Worm (Caenorhabditis elegans) whole organism, L2 larva: ENCODE data around the gene C44E12.1.

ENCODE experiments used
- C34F6.9 ChIP-seq: fragments of 150-350 bp; optimal IDR thresholded peaks from 2 replicates; lab custom pipeline; 2014; ENCODE audit warnings: missing biosample characterization, missing genetic modification characterization
- F13H6.1 ChIP-seq: sonication (generic microtip); optimal IDR thresholded peaks from 2 replicates; lab custom pipeline; 2016; ENCODE audit warnings: missing genetic modification characterization, missing compliant biosample characterization
- Y55F3AM.14 ChIP-seq: fragments of 200-800 bp; sonication (Bioruptor generic); optimal IDR thresholded peaks from 2 replicates; lab custom pipeline; 2018; ENCODE audit warnings: mild to moderate bottlenecking, missing genetic modification characterization, missing compliant biosample characterization
- alr-1 ChIP-seq: fragments of 150-350 bp; optimal IDR thresholded peaks from 2 replicates; lab custom pipeline; 2014; ENCODE audit warnings: missing biosample characterization, missing genetic modification characterization
- aly-2 ChIP-seq: fragments of 150-350 bp; optimal IDR thresholded peaks from 2 replicates; lab custom pipeline; 2014; ENCODE audit warnings: missing biosample characterization, missing genetic modification characterization
- ama-1 ChIP-seq: fragments of 150-350 bp; optimal IDR thresholded peaks from 2 replicates; lab custom pipeline; 2018; ENCODE audit warnings: inconsistent platforms
- blmp-1 ChIP-seq: sonication (generic microtip); optimal IDR thresholded peaks from 2 replicates; lab custom pipeline; 2017; ENCODE audit warnings: missing genetic modification characterization, mild to moderate bottlenecking, missing compliant biosample characterization, antibody characterized with exemption, moderate library complexity; ENCODE audit not compliant: insufficient read depth
- ceh-82 ChIP-seq: fragments of 150-350 bp; optimal IDR thresholded peaks from 2 replicates; lab custom pipeline; 2014; ENCODE audit warnings: missing biosample characterization, missing genetic modification characterization
- crh-2 ChIP-seq: sonication (generic microtip); optimal IDR thresholded peaks from 2 replicates; lab custom pipeline; 2017; ENCODE audit warnings: missing biosample characterization, missing genetic modification characterization
- dmd-4 ChIP-seq: sonication (generic microtip); optimal IDR thresholded peaks from 2 replicates; lab custom pipeline; 2017; ENCODE audit warnings: missing biosample characterization, missing genetic modification characterization
- egl-27 ChIP-seq: sonication (generic microtip); optimal IDR thresholded peaks from 3 replicates; lab custom pipeline; 2017; ENCODE audit warnings: missing biosample characterization, missing genetic modification reagents, missing genetic modification characterization
- elt-1 ChIP-seq: fragments of 150-350 bp; optimal IDR thresholded peaks from 2 replicates; lab custom pipeline; 2014; ENCODE audit warnings: missing biosample characterization, missing genetic modification characterization
- elt-3 ChIP-seq: sonication (generic microtip); optimal IDR thresholded peaks from 2 replicates; lab custom pipeline; 2017; ENCODE audit warnings: missing biosample characterization, missing genetic modification characterization
- gmeb-1 ChIP-seq: fragments of 150-350 bp; optimal IDR thresholded peaks from 2 replicates; lab custom pipeline; 2014; ENCODE audit warnings: missing biosample characterization, missing genetic modification characterization
- lin-11 ChIP-seq: fragments of 150-350 bp; sonication (generic microtip); optimal IDR thresholded peaks from 2 replicates; lab custom pipeline; 2014; ENCODE audit warnings: missing biosample characterization, missing genetic modification characterization, inconsistent platforms, mixed read lengths
- lin-13 ChIP-seq: fragments of 150-350 bp; optimal IDR thresholded peaks from 2 replicates; lab custom pipeline; 2014; ENCODE audit warnings: missing biosample characterization, missing genetic modification reagents, missing genetic modification characterization
- lin-39 ChIP-seq: fragments of 150-350 bp; optimal IDR thresholded peaks from 2 replicates; lab custom pipeline; 2014; ENCODE audit warnings: missing biosample characterization, missing genetic modification reagents, missing genetic modification characterization
- lsy-2 ChIP-seq, 2 experiments: fragments of 150-350 bp in 1 of 2; sonication (generic microtip) in 1 of 2; optimal IDR thresholded peaks; 2 replicates each; lab custom pipeline; 2014 to 2017; ENCODE audit warnings: missing biosample characterization in 2 of 2, missing genetic modification characterization in 2 of 2
- mab-5 ChIP-seq: fragments of 150-350 bp; optimal IDR thresholded peaks from 2 replicates; lab custom pipeline; 2014; ENCODE audit warnings: missing biosample characterization, missing genetic modification characterization
- mbf-1 ChIP-seq: sonication (generic microtip); optimal IDR thresholded peaks from 2 replicates; lab custom pipeline; 2017; ENCODE audit warnings: missing biosample characterization, missing genetic modification characterization
- mdl-1 ChIP-seq, 2 experiments: fragments of 150-350 bp in 1 of 2; sonication (generic microtip) in 1 of 2; optimal IDR thresholded peaks; 2 replicates each; lab custom pipeline; 2017; ENCODE audit warnings: missing biosample characterization in 2 of 2, missing genetic modification characterization in 2 of 2
- nhr-11 ChIP-seq: fragments of 150-350 bp; optimal IDR thresholded peaks from 2 replicates; lab custom pipeline; 2014; ENCODE audit warnings: missing biosample characterization, missing genetic modification characterization
- nhr-12 ChIP-seq: fragments of 150-350 bp; optimal IDR thresholded peaks from 2 replicates; lab custom pipeline; 2014; ENCODE audit warnings: missing biosample characterization, missing genetic modification characterization
- nhr-129 ChIP-seq: fragments of 150-350 bp; optimal IDR thresholded peaks from 2 replicates; lab custom pipeline; 2014; ENCODE audit warnings: missing biosample characterization, missing genetic modification characterization
- nhr-21 ChIP-seq: fragments of 150-350 bp; optimal IDR thresholded peaks from 2 replicates; lab custom pipeline; 2014; ENCODE audit warnings: missing biosample characterization, missing genetic modification characterization
- nhr-23 ChIP-seq: fragments of 150-350 bp; optimal IDR thresholded peaks from 2 replicates; lab custom pipeline; 2014; ENCODE audit warnings: missing biosample characterization, missing genetic modification reagents, missing genetic modification characterization
- nhr-25 ChIP-seq: fragments of 150-350 bp; sonication (generic microtip); optimal IDR thresholded peaks from 3 replicates; lab custom pipeline; 2014; ENCODE audit warnings: missing biosample characterization, missing genetic modification characterization
- nhr-6 ChIP-seq: fragments of 150-350 bp; optimal IDR thresholded peaks from 2 replicates; lab custom pipeline; 2014; ENCODE audit warnings: missing biosample characterization, missing genetic modification characterization
- peb-1 ChIP-seq: fragments of 150-350 bp; optimal IDR thresholded peaks from 2 replicates; lab custom pipeline; 2014; ENCODE audit warnings: missing biosample characterization, missing genetic modification characterization
- skn-1 ChIP-seq: sonication (generic microtip); optimal IDR thresholded peaks from 2 replicates; lab custom pipeline; 2017; ENCODE audit warnings: missing biosample characterization, missing genetic modification characterization
- sma-3 ChIP-seq: sonication (generic microtip); optimal IDR thresholded peaks from 2 replicates; lab custom pipeline; 2016; ENCODE audit warnings: missing genetic modification reagents, missing genetic modification characterization, missing compliant biosample characterization
- sma-9 ChIP-seq, 2 experiments: fragments of 150-350 bp in 1 of 2; sonication (generic microtip) in 1 of 2; optimal IDR thresholded peaks; 2 replicates each; lab custom pipeline; 2014 to 2016; ENCODE audit warnings: missing genetic modification characterization in 2 of 2, mild to moderate bottlenecking in 1 of 2, missing biosample characterization in 1 of 2, missing compliant biosample characterization in 1 of 2, missing genetic modification reagents in 1 of 2, moderate library complexity in 1 of 2
- snpc-4 ChIP-seq: fragments of 150-350 bp; optimal IDR thresholded peaks from 2 replicates; lab custom pipeline; 2014; ENCODE audit warnings: missing biosample characterization, missing genetic modification characterization
- unc-39 ChIP-seq: fragments of 150-350 bp; optimal IDR thresholded peaks from 2 replicates; lab custom pipeline; 2014; ENCODE audit warnings: missing biosample characterization, missing genetic modification characterization
- unc-55 ChIP-seq: fragments of 150-350 bp; sonication (generic microtip); optimal IDR thresholded peaks from 3 replicates; lab custom pipeline; 2014; ENCODE audit warnings: missing biosample characterization, missing genetic modification reagents, missing genetic modification characterization
- ztf-1 ChIP-seq: fragments of 200-800 bp; sonication (Bioruptor generic); conservative IDR thresholded peaks from 2 replicates; pipeline ENCODE4 v1.3.6; 2022; ENCODE audit warnings: missing genetic modification characterization, missing compliant biosample characterization
- ztf-4 ChIP-seq: fragments of 150-350 bp; optimal IDR thresholded peaks from 2 replicates; lab custom pipeline; 2014; ENCODE audit warnings: missing biosample characterization, missing genetic modification characterization

C44E12.1 gene

ce11 chrX:7596627-7597026 lies at the start of gene C44E12.1:
Gene C44E12.1, plus strand, starts transcription at chrX:7596927.
- no peak for TF ChIP-seq sma-9 (GFP tag; optimal IDR thresholded peaks at IDR 0.05; lab: Kevin White, UChicago)
- TF ChIP-seq sma-9 (tag; optimal IDR thresholded peaks at IDR 0.05; lab: Kevin White, UChicago), result no peak
- no peak for TF ChIP-seq mdl-1 (tag; optimal IDR thresholded peaks at IDR 0.05; lab: Kevin White, UChicago)
- no peak for TF ChIP-seq dmd-4
- TF ChIP-seq nhr-11 (tag; lab: Kevin White, UChicago), result no peak
- no peak for TF ChIP-seq ama-1
- no peak for TF ChIP-seq lin-39
- TF ChIP-seq lsy-2 (tag; optimal IDR thresholded peaks at IDR 0.05; lab: Kevin White, UChicago), result no peak
- TF ChIP-seq F13H6.1, result no peak
- no peak for TF ChIP-seq mab-5
- no peak for TF ChIP-seq aly-2 (tag; lab: Kevin White, UChicago)
- TF ChIP-seq elt-3 (tag; lab: Kevin White, UChicago), result no peak
- no peak for TF ChIP-seq C34F6.9 (tag; lab: Kevin White, UChicago)

DNA sequence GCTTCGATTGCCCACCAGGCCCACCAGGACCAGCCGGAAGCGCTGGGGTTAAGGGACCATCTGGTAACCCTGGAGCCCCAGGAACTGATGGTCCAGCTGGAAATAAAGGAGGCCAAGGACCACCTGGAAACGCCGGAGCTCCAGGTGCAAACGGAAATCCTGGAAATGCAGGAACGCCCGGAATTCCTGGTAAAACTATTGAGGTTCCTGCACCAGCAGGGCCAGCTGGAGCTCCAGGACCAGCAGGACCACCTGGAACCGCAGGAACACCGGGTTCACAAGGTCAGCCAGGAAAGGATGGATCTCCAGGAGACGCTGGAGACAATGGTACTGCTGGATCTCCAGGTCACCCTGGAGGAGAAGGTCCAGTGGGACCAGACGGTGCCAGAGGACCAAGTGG lies 49.0 kb upstream of the C44E12.1 start:
- no peak for TF ChIP-seq ceh-82 (tag; lab: Kevin White, UChicago)
- no peak for TF ChIP-seq unc-39 (tag; lab: Kevin White, UChicago)
- no peak for TF ChIP-seq nhr-12 (tag; lab: Kevin White, UChicago)
- no peak for TF ChIP-seq snpc-4 (tag; lab: Kevin White, UChicago)
- TF ChIP-seq skn-1 (tag; lab: Kevin White, UChicago), result no peak
- TF ChIP-seq F13H6.1, result no peak
- TF ChIP-seq egl-27 (tag; lab: Kevin White, UChicago), result no peak

DNA sequence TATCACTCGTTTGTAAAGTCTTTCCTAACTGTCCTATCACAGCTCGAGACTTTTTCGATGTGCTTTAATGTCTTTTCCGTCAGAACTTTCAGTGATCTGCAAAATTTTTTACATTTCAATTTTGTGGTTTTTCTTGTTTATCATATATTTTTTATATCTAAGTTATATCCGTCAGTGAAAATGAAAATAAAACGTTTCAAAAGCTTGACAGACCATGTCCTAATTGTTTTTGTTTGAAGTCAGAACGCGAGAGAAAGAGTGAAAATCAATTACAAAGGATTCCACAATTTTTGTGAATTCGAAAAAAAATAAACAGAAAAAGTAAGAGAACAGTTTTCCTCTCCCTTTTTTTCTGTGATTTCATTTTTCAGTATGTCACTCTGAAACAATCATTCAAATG lies 48.6 kb upstream of the C44E12.1 start, which contains the start of gene F46C8.1:
F46C8.1 (plus strand) TSS at position 301 of the 400 bp plus-strand sequence.
- TF ChIP-seq dmd-4, result no peak
- TF ChIP-seq nhr-129 (tag; lab: Kevin White, UChicago), result no peak

DNA sequence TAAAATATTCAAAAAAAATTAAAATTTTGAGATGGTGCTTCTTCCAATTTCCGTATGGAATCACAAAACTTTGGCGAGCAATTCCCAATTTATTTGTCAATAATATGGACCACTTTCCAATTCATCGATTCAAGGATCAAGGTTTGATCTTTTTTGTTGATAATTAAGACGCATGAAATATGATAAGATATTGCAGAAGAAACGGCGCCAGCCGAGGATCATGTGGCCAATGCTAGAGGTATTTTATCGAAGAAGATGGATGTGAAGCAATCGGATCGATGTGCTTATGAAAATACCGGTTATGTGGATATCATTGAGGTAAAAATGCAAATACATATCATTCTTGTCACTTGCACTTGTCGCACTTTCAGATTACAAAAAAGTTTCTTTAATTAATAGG lies 46.3 kb upstream of the C44E12.1 start:
- TF ChIP-seq alr-1 (tag; lab: Kevin White, UChicago) (no peak), C34F6.9 (tag; lab: Kevin White, UChicago) (no peak), mab-5 (no peak), ztf-4 (tag; lab: Kevin White, UChicago) (no peak), F13H6.1 (no peak), lin-13 (GFP tag; lab: Kevin White, UChicago) (no peak), nhr-11 (tag; lab: Kevin White, UChicago) (no peak), Y55F3AM.14 (GFP tag; lab: Kevin White, UChicago) (no peak), sma-3 (GFP tag; lab: Kevin White, UChicago) (no peak)
- TF ChIP-seq, all 48 proteins: peak for 0

DNA sequence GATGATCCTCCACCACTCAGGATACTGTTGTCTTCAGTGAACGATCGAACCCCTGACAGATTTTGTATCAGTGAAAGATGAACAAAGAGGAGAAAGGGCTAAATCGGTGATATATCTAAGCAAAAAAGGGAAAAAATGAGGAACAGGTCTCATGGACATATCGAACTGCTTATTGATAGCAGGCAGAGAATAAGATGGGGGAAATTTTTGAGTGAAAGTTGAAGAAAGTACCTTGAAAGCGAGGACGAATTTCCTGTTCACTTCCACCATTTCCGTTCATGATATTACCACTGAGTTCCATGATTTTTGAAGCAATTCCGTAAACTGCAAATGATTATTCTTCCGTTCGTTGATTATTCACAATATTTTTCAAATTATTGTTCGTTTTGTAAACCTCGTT lies 43.4 kb upstream of the C44E12.1 start:
- TF ChIP-seq ztf-1 (GFP tag; lab: Robert Waterston, UW), result no peak
- TF ChIP-seq ama-1, result no peak
- no peak for TF ChIP-seq lin-13 (GFP tag; lab: Kevin White, UChicago)
- TF ChIP-seq blmp-1 (tag; lab: Kevin White, UChicago), result peak; percentile 77
- TF ChIP-seq, all 48 proteins: peak for 1

DNA sequence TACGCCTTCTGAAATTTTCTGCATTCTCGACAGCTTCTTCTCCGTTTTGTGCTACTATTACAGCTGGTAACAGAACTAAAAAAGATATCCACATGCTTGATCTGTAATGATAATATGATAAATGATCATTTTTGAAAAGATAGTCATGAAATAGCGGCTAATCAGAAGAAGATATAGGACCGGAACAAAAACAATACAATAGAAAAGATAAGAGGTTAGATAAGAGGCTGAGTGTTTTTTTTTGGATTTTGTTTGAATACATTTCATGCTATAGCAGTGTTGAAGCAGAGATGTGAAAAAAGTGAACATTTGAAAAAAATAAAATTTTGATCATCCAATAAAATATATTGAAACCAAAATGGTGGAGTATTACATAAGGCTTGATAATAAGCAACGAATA lies 42.4 kb upstream of the C44E12.1 start, which contains the start of gene F46C8.8:
F46C8.8 (minus strand) TSS at position 101 of the 400 bp plus-strand sequence.
- TF ChIP-seq sma-9 (GFP tag; optimal IDR thresholded peaks at IDR 0.05; lab: Kevin White, UChicago), result no peak
- TF ChIP-seq sma-9 (tag; optimal IDR thresholded peaks at IDR 0.05; lab: Kevin White, UChicago), result no peak
- TF ChIP-seq mdl-1 (tag; optimal IDR thresholded peaks at IDR 0.05; lab: Kevin White, UChicago), result no peak
- TF ChIP-seq mab-5, result no peak
- TF ChIP-seq peb-1, result no peak
- TF ChIP-seq aly-2 (tag; lab: Kevin White, UChicago), result no peak
- TF ChIP-seq skn-1 (tag; lab: Kevin White, UChicago), result no peak
- no peak for TF ChIP-seq unc-55 (GFP tag; lab: Kevin White, UChicago)
- TF ChIP-seq gmeb-1 (tag; lab: Kevin White, UChicago), result no peak
- no peak for TF ChIP-seq dmd-4
- no peak for TF ChIP-seq crh-2 (tag; lab: Kevin White, UChicago)
- TF ChIP-seq nhr-21 (tag; lab: Kevin White, UChicago), result no peak
- TF ChIP-seq elt-1 (tag; lab: Kevin White, UChicago), result no peak
- TF ChIP-seq mbf-1, result no peak
- no peak for TF ChIP-seq ztf-1 (GFP tag; lab: Robert Waterston, UW)
- no peak for TF ChIP-seq ceh-82 (tag; lab: Kevin White, UChicago)
- TF ChIP-seq lin-11 (tag; lab: Kevin White, UChicago), result no peak
- no peak for TF ChIP-seq nhr-23 (tag; lab: Kevin White, UChicago)
- TF ChIP-seq nhr-25 (tag; lab: Kevin White, UChicago), result no peak
- no peak for TF ChIP-seq nhr-6 (tag; lab: Kevin White, UChicago)
- no peak for TF ChIP-seq Y55F3AM.14 (GFP tag; lab: Kevin White, UChicago)
- TF ChIP-seq, all 48 proteins: peak for 0
